Worm (Caenorhabditis elegans) whole organism, late embryonic: ENCODE data around the gene ada-2.

Experiments
- Y22D7AL.16 ChIP-seq: sonication (generic microtip); optimal IDR thresholded peaks from 2 replicates; lab custom pipeline; 2016; ENCODE audit warnings: missing genetic modification characterization, missing compliant biosample characterization
- ceh-14 ChIP-seq: sonication (generic microtip); optimal IDR thresholded peaks from 2 replicates; lab custom pipeline; 2016; ENCODE audit warnings: missing genotype, missing genetic modification characterization, missing compliant biosample characterization
- dve-1 ChIP-seq: sonication (generic microtip); optimal IDR thresholded peaks from 2 replicates; lab custom pipeline; 2017; ENCODE audit warnings: antibody characterized with exemption, mild to moderate bottlenecking, missing genetic modification characterization, missing compliant biosample characterization
- elt-4 ChIP-seq: sonication (generic microtip); optimal IDR thresholded peaks from 2 replicates; lab custom pipeline; 2016; ENCODE audit warnings: missing genetic modification characterization, missing compliant biosample characterization
- fkh-10 ChIP-seq: fragments of 150-350 bp; optimal IDR thresholded peaks from 2 replicates; lab custom pipeline; 2014; ENCODE audit warnings: missing biosample characterization, missing genetic modification reagents, missing genetic modification characterization
- hlh-8 ChIP-seq: sonication (generic microtip); optimal IDR thresholded peaks from 2 replicates; lab custom pipeline; 2016; ENCODE audit warnings: missing genotype, missing genetic modification characterization, missing compliant biosample characterization
- lin-11 ChIP-seq: fragments of 200-800 bp; sonication (Bioruptor generic); optimal IDR thresholded peaks from 2 replicates; lab custom pipeline; 2018; ENCODE audit warnings: mild to moderate bottlenecking, missing genetic modification characterization, missing compliant biosample characterization
- nhr-232 ChIP-seq: sonication (generic microtip); optimal IDR thresholded peaks from 2 replicates; lab custom pipeline; 2016; ENCODE audit warnings: missing genetic modification characterization, missing compliant biosample characterization
- ref-2 ChIP-seq: sonication (generic microtip); optimal IDR thresholded peaks from 2 replicates; lab custom pipeline; 2016; ENCODE audit warnings: missing genetic modification characterization, missing compliant biosample characterization
- sox-2 ChIP-seq: fragments of 200-800 bp; sonication (Bioruptor generic); IDR thresholded peaks from 2 replicates; pipeline ENCODE4 v1.3.6; 2022; ENCODE audit warnings: missing genetic modification reagents, missing genetic modification characterization, missing compliant biosample characterization
- tbx-2 ChIP-seq: sonication (generic microtip); optimal IDR thresholded peaks from 2 replicates; lab custom pipeline; 2016; ENCODE audit warnings: missing genetic modification characterization, missing compliant biosample characterization

DNA sequence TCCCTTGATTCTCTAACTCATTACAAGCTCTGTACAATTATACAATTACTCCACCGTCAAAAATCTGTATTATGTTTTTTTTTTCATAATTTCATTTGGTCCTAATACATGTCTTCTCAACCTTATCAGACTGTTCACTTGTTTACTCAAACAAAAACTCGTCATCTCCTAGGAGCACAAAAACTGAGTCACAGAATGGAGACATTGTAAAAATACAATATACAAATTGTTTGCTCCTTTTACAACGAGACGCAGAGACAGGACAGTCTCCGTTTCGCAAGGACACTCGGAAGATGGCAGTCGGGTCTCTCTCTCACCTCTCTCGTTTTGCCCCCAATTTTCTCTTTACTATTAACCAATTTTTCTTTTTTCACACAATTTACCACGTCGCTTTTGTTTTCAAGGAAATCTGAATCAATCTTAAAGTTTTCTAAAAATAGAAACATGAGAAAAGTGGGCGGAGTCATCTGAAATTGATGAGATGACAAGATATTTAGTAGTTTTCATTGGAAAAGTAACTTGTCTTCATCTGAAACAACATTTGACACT lies 3.6 kb downstream of the ada-2 start, which contains the start of gene F32A5.8:
- TF ChIP-seq hlh-8 (tag; lab: Kevin White, UChicago) (no peak), tbx-2 (tag; lab: Kevin White, UChicago) (no peak), elt-4 (tag; lab: Kevin White, UChicago) (no peak), sox-2 (no peak), nhr-232 (tag; lab: Kevin White, UChicago) (no peak), lin-11 (no peak), ref-2 (tag; lab: Kevin White, UChicago) (no peak), dve-1 (tag; lab: Kevin White, UChicago) (peak; percentile 50), Y22D7AL.16 (tag; lab: Kevin White, UChicago) (no peak), fkh-10 (no peak), ceh-14 (tag; lab: Kevin White, UChicago) (no peak)
